Fruit fly (Drosophila melanogaster): ENCODE measurements around the gene PVRAP.

Gene PVRAP

dm6 chr3L:6059062-6059708, 62.2 kb downstream of the PVRAP start, which contains the start of gene CG6592 (continued):
- TF ChIP-seq tna (GFP tag; IDR thresholded peaks at IDR 0.05; ENCODE audit: partially characterized antibody) = no peak
- TF ChIP-seq CG16813 (GFP tag; IDR thresholded peaks at IDR 0.05; ENCODE audit: partially characterized antibody) = 0 out of 3 replicates have a peak, but pooled peaks have one; percentile 32
- TF ChIP-seq CG14860 (GFP tag; IDR thresholded peaks at IDR 0.05; ENCODE audit: partially characterized antibody) = no peak
- TF ChIP-seq fd96Cb (tag; optimal IDR thresholded peaks at IDR 0.05) = no peak
- TF ChIP-seq ham (GFP tag; IDR thresholded peaks at IDR 0.05) = no peak
- TF ChIP-seq CG34422 (GFP tag; IDR thresholded peaks at IDR 0.05) = peak; percentile 22; the same call in 1 of the 3 replicates
- no peak for TF ChIP-seq mirr (GFP tag; optimal IDR thresholded peaks at IDR 0.05)
- no peak for TF ChIP-seq Dbx (GFP tag; IDR thresholded peaks at IDR 0.05)
- TF ChIP-seq CG12071 (GFP tag; optimal IDR thresholded peaks at IDR 0.05) = no peak
- no peak for TF ChIP-seq MTF-1 (GFP tag; optimal IDR thresholded peaks at IDR 0.05; ENCODE audit: borderline replicate concordance)
- peak; percentile 16; the same call in 1 of the 2 replicates for TF ChIP-seq CG1024 (GFP tag; IDR thresholded peaks at IDR 0.05)
- TF ChIP-seq slp2 (GFP tag; optimal IDR thresholded peaks at IDR 0.05) = peak; percentile 4
- TF ChIP-seq CG7786 (GFP tag; optimal IDR thresholded peaks at IDR 0.05) = no peak
- TF ChIP-seq HmgD (GFP tag; optimal IDR thresholded peaks at IDR 0.05) = peak; percentile 48
- TF ChIP-seq CG33213 (GFP tag; optimal IDR thresholded peaks at IDR 0.05) = no peak
- 0 out of 2 replicates have a peak, but pooled peaks have one; percentile 34 for TF ChIP-seq dati (GFP tag; IDR thresholded peaks at IDR 0.05)
- no peak for TF ChIP-seq bowl (GFP tag; IDR thresholded peaks at IDR 0.05)
- TF ChIP-seq ase (GFP tag; IDR thresholded peaks at IDR 0.05) = no peak
- TF ChIP-seq nau (GFP tag; optimal IDR thresholded peaks at IDR 0.05) = no peak
- TF ChIP-seq lab (GFP tag; optimal IDR thresholded peaks at IDR 0.05) = no peak
- no peak for TF ChIP-seq CG10979 (tag; optimal IDR thresholded peaks at IDR 0.05)
- TF ChIP-seq psq (GFP tag; optimal IDR thresholded peaks at IDR 0.05) = no peak
- TF ChIP-seq CG6813 (GFP tag; optimal IDR thresholded peaks at IDR 0.05) = no peak
- TF ChIP-seq sob (GFP tag; IDR thresholded peaks at IDR 0.05) = no peak; the same call in 1 of the 2 replicates
- TF ChIP-seq CG18262 (tag; optimal IDR thresholded peaks at IDR 0.05) = no peak
- no peak; the same call in 3 of the 4 replicates for TF ChIP-seq Gug (GFP tag; IDR thresholded peaks at IDR 0.05)
- TF ChIP-seq CG8359 (GFP tag; optimal IDR thresholded peaks at IDR 0.05; ENCODE audit: borderline replicate concordance) = no peak
- TF ChIP-seq sisA (GFP tag; IDR thresholded peaks at IDR 0.05) = 0 out of 2 replicates have a peak, but pooled peaks have one; percentile 7
- TF ChIP-seq Six4 (GFP tag; optimal IDR thresholded peaks at IDR 0.05) = no peak
- TF ChIP-seq CG15514 (GFP tag; optimal IDR thresholded peaks at IDR 0.05) = no peak
- peak; percentile 98 for TF ChIP-seq Ets65A (GFP tag)
- peak; percentile 8 for TF ChIP-seq gem (tag; optimal IDR thresholded peaks at IDR 0.05)
- no peak for TF ChIP-seq dimm (GFP tag; IDR thresholded peaks at IDR 0.05)
- TF ChIP-seq Atf-2 (GFP tag; optimal IDR thresholded peaks at IDR 0.05) = peak; percentile 32
- no peak for TF ChIP-seq Dref (GFP tag; IDR thresholded peaks at IDR 0.05)
- TF ChIP-seq cad (GFP tag; optimal IDR thresholded peaks at IDR 0.05) = no peak
- TF ChIP-seq gt (GFP tag; IDR thresholded peaks at IDR 0.05) = no peak
- TF ChIP-seq CG30020 (tag; optimal IDR thresholded peaks at IDR 0.05) = no peak
- no peak for TF ChIP-seq CG12659 (GFP tag; optimal IDR thresholded peaks at IDR 0.05)
- no peak for TF ChIP-seq CG6254 (GFP tag; optimal IDR thresholded peaks at IDR 0.05)
- TF ChIP-seq CG12219 (GFP tag; optimal IDR thresholded peaks at IDR 0.05) = no peak
- TF ChIP-seq phol (tag; optimal IDR thresholded peaks at IDR 0.05) = peak; percentile 62
- TF ChIP-seq lov (optimal IDR thresholded peaks at IDR 0.05) = no peak
- TF ChIP-seq lov (GFP tag; IDR thresholded peaks at IDR 0.05) = peak; percentile 73; the same call in 2 of the 3 replicates
- TF ChIP-seq CG7372 (GFP tag; IDR thresholded peaks at IDR 0.05) = no peak
- TF ChIP-seq aop (GFP tag; IDR thresholded peaks at IDR 0.05) = peak; percentile 40; the same call in 1 of the 2 replicates
- no peak for TF ChIP-seq Atf6 (GFP tag; IDR thresholded peaks at IDR 0.05)
- TF ChIP-seq CG32532 (GFP tag; IDR thresholded peaks at IDR 0.05) = no peak
- peak; percentile 12; the same call in 1 of the 2 replicates for TF ChIP-seq amos (GFP tag; IDR thresholded peaks at IDR 0.05; ENCODE audit: partially characterized antibody)
- TF ChIP-seq CG32767 (GFP tag; IDR thresholded peaks at IDR 0.05) = no peak

Measured in whole organism, embryonic.